Worm (Caenorhabditis elegans) whole organism, young adult: Measurements from ENCODE around the gene nhr-246.

Experiments
- F33H1.4 ChIP-seq: fragments of 200-800 bp; sonication (Bioruptor generic); IDR thresholded peaks from 2 replicates; pipeline ENCODE4 v1.3.6; 2022; ENCODE audit warnings: missing genetic modification reagents, missing genetic modification characterization, missing compliant biosample characterization
- F49E8.2 ChIP-seq: sonication (generic microtip); optimal IDR thresholded peaks from 3 replicates; lab custom pipeline; 2017; ENCODE audit warnings: missing genetic modification characterization, mild to moderate bottlenecking, missing compliant biosample characterization, antibody characterized with exemption, moderate library complexity; ENCODE audit not compliant: insufficient read depth
- akir-1 ChIP-seq: fragments of 200-800 bp; sonication (Bioruptor generic); optimal IDR thresholded peaks from 2 replicates; lab custom pipeline; 2018; ENCODE audit warnings: mild to moderate bottlenecking, missing genetic modification characterization, moderate library complexity, missing compliant biosample characterization
- ama-1 ChIP-seq, 3 experiments: fragments of 150-350 bp in 1 of 3; sonication (generic microtip) in 2 of 3; optimal IDR thresholded peaks; 2 replicates each; lab custom pipeline; 2014 to 2018; ENCODE audit warnings: missing biosample characterization in 2 of 3, missing genetic modification characterization in 2 of 3, missing genetic modification reagents in 2 of 3
- dpff-1 ChIP-seq: sonication (generic microtip); optimal IDR thresholded peaks from 2 replicates; lab custom pipeline; 2017; ENCODE audit warnings: mild to moderate bottlenecking, missing genetic modification characterization, missing compliant biosample characterization
- dpl-1 ChIP-seq: fragments of 150-350 bp; optimal IDR thresholded peaks from 2 replicates; lab custom pipeline; 2014; ENCODE audit warnings: missing biosample characterization, missing genetic modification reagents, missing genetic modification characterization
- him-1 ChIP-seq: sonication (generic microtip); optimal IDR thresholded peaks from 2 replicates; lab custom pipeline; 2016; ENCODE audit warnings: missing genotype, missing genetic modification reagents, missing genetic modification characterization, missing compliant biosample characterization
- lir-1 ChIP-seq: fragments of 200-800 bp; sonication (Bioruptor generic); conservative IDR thresholded peaks from 2 replicates; pipeline ENCODE4 v1.3.6; 2022; ENCODE audit warnings: missing genetic modification reagents, missing genetic modification characterization, missing compliant biosample characterization
- nfya-1 ChIP-seq: sonication (generic microtip); optimal IDR thresholded peaks from 2 replicates; lab custom pipeline; 2017; ENCODE audit warnings: antibody characterized with exemption, missing compliant biosample characterization, missing genetic modification characterization, borderline replicate concordance; ENCODE audit not compliant: insufficient read depth
- rec-8 ChIP-seq, 2 experiments: sonication (generic microtip); optimal IDR thresholded peaks; 2 replicates each; lab custom pipeline; 2016; ENCODE audit warnings: mild to moderate bottlenecking in 2 of 2, missing genetic modification characterization in 2 of 2, missing genetic modification reagents in 2 of 2, missing genotype in 2 of 2, missing biosample characterization in 1 of 2, missing compliant biosample characterization in 1 of 2, moderate library complexity in 1 of 2
- snpc-4 ChIP-seq, 5 experiments: fragments of 150-350 bp in 1 of 5; sonication (generic microtip) in 4 of 5; optimal IDR thresholded peaks; 2 replicates each; lab custom pipeline; 2014 to 2018; ENCODE audit warnings: missing genetic modification characterization in 5 of 5, missing biosample characterization in 3 of 5, antibody characterized with exemption in 2 of 5, mild to moderate bottlenecking in 2 of 5, missing compliant biosample characterization in 2 of 5, missing genotype in 2 of 5, moderate library complexity in 2 of 5, missing genetic modification reagents in 1 of 5
- ztf-25 ChIP-seq: fragments of 200-800 bp; sonication (Bioruptor generic); IDR thresholded peaks from 2 replicates; pipeline ENCODE4 v1.3.6; 2022; ENCODE audit warnings: missing genetic modification reagents, missing genetic modification characterization, missing compliant biosample characterization
- ztf-26 ChIP-seq: sonication (generic microtip); optimal IDR thresholded peaks from 2 replicates; lab custom pipeline; 2017; ENCODE audit warnings: missing genetic modification characterization, missing compliant biosample characterization

DNA sequence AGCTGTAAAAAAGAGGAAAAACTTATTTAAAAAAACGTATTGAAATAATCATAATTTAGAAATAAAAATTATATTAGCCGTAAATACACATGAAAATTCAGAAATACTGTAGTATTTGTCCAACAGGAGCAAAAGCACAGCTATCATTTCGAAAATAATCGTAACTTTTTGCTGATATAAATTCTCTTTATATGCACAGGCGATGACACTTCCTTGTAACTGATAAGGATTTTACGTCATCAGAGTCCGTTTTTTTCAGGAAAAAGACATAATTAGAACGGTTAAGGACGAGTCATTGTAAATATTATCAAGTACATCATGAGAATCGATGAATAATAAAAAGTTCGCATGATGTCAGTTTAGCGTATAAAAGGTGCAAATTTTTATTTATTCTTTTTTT is 7.1 kb downstream of the nhr-246 start:
- TF ChIP-seq ztf-26 (tag; lab: Kevin White, UChicago) (no peak), F49E8.2 (no peak), akir-1 (GFP tag; lab: Kevin White, UChicago) (no peak), snpc-4 (GFP tag; optimal IDR thresholded peaks at IDR 0.05; lab: Kevin White, UChicago) (no peak), snpc-4 (tag; optimal IDR thresholded peaks at IDR 0.05; lab: Kevin White, UChicago) (no peak), nfya-1 (tag; lab: Kevin White, UChicago) (no peak), rec-8 (tag; optimal IDR thresholded peaks at IDR 0.05; lab: Kevin White, UChicago) (no peak), F33H1.4 (GFP tag; lab: Robert Waterston, UW) (no peak), him-1 (tag; lab: Kevin White, UChicago) (no peak), ztf-25 (no peak), dpff-1 (tag; lab: Kevin White, UChicago) (no peak), dpl-1 (GFP tag; lab: Kevin White, UChicago) (no peak), lir-1 (GFP tag; lab: Robert Waterston, UW) (no peak), ama-1 (optimal IDR thresholded peaks at IDR 0.05; lab: Kevin White, UChicago) (no peak), ama-1 (GFP tag; optimal IDR thresholded peaks at IDR 0.05; lab: Kevin White, UChicago) (no peak)
